Worm (Caenorhabditis elegans): ENCODE data around the gene casy-1.
A peak's percentile ranks its signal among the peaks of the same experiment; 100 is the strongest.

Gene casy-1

DNA sequence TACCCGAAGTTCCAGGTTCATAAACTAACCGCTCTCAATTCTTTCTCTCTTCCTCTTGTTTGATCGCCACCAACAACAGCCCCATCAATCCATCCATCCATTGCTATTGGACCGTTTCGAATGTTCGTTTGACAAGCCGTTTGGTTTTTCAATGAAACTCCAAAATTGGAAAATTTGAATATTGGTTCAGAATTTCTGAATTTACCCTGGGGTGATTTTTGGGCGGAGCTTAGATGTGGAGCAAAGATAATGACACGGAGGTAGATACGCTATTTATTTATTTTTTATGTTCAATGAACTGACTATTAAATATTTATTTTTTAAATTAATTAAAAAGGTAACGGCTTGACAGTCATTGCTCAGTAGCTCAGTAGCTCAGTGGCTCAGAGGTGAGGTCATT lies 12.2 kb downstream of the casy-1 start, which contains the start of gene B0034.2:
Gene B0034.2, minus strand, starts transcription at position 101 of the 400 bp plus-strand sequence.
- TF ChIP-seq snpc-4 (tag; optimal IDR thresholded peaks at IDR 0.05): no peak
- no peak for TF ChIP-seq Y55F3AM.14 (GFP tag; optimal IDR thresholded peaks at IDR 0.05)
- TF ChIP-seq sma-9 (GFP tag; optimal IDR thresholded peaks at IDR 0.05): no peak
- TF ChIP-seq sma-9 (tag; optimal IDR thresholded peaks at IDR 0.05): no peak
- no peak for TF ChIP-seq unc-55 (GFP tag; optimal IDR thresholded peaks at IDR 0.05)
- TF ChIP-seq nhr-25 (tag; optimal IDR thresholded peaks at IDR 0.05): no peak
- no peak for TF ChIP-seq ztf-4 (tag; optimal IDR thresholded peaks at IDR 0.05)

DNA sequence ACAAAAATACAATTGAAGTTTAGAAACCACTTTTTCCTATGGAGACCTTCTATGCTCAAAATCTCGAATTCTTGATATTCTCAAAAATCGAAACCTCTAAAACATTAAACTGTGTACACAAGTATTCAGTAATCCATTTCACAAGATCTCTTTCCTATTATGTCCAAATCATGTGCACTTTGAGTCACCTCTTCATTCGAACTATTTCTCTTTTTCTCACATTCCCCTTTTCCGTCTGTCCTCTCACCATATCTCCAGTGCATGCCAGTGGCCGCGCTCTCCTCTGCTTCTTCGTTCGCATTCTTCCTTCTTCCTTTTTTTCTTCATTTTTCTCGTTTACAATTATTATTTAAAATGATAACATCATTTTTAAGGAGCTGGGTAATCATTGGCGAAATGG lies 13.9 kb downstream of the casy-1 start, which contains the start of gene F28B12.1:
Gene F28B12.1, plus strand, starts transcription at position 335 of the 400 bp plus-strand sequence.
- TF ChIP-seq ama-1 (optimal IDR thresholded peaks at IDR 0.05) (no peak), alr-1 (tag; optimal IDR thresholded peaks at IDR 0.05) (no peak), lsy-2 (tag; optimal IDR thresholded peaks at IDR 0.05) (peak in 1 of 2 experiments; percentile 61), unc-55 (GFP tag; optimal IDR thresholded peaks at IDR 0.05) (peak; percentile 40), unc-39 (tag; optimal IDR thresholded peaks at IDR 0.05) (no peak), C34F6.9 (tag; optimal IDR thresholded peaks at IDR 0.05) (peak; percentile 75), ZK546.5 (tag; optimal IDR thresholded peaks at IDR 0.05) (no peak), aly-2 (tag; optimal IDR thresholded peaks at IDR 0.05) (no peak), nhr-129 (tag; optimal IDR thresholded peaks at IDR 0.05) (peak; percentile 43), ztf-1 (GFP tag; conservative IDR thresholded peaks at IDR 0.05) (no peak), fos-1 (tag; optimal IDR thresholded peaks at IDR 0.05) (peak; percentile 23), elt-3 (tag; optimal IDR thresholded peaks at IDR 0.05) (no peak)

DNA sequence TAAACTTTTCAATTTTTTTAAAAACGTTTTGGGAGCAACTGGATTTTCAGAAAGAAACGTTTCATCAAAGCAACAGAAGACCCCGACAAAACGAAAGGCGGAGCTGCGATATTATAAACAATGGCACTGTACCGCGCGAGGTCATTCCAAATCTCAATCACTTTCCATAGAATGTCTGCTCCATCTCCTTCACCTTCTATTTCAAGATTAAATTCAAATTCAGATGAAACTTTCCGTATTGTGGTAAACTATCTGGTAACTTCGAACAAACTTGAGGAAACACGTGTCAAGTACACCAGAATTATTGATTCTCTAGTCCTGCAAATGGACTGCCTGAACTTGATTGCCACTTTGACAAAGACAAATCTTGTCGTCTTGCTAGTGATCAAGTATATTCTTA lies 15.7 kb downstream of the casy-1 start, which contains the start of gene F28B12.6:
Gene F28B12.6, plus strand, starts transcription at position 49 of the 400 bp plus-strand sequence.
- TF ChIP-seq sma-3 (GFP tag; optimal IDR thresholded peaks at IDR 0.05): peak; percentile 10
- no peak for TF ChIP-seq mab-5 (tag; optimal IDR thresholded peaks at IDR 0.05)

DNA sequence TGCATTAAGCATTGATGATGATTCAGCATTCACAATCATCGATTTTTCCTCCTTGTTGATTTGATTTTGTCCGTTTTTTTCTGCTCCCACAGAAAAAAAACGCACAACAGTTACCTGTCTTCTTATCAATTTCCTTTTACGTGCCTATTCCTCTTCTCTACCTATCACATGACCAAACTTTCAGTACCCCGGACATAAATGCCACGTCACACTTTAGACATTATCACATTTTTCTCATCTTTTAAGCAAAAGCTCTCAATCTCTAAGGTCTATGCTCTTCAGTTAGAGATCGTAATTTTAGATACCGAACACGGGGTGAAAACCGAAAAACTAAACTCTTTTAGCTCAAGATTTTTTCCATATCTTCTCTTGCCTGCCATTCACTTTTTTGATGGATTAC lies 20.5 kb downstream of the casy-1 start:
- TF ChIP-seq crh-2 (tag; optimal IDR thresholded peaks at IDR 0.05): peak; percentile 97
- TF ChIP-seq sma-3 (GFP tag; optimal IDR thresholded peaks at IDR 0.05): peak; percentile 20
- no peak for TF ChIP-seq ztf-11 (tag; optimal IDR thresholded peaks at IDR 0.05)
- peak; percentile 61 for TF ChIP-seq sma-9 (GFP tag; optimal IDR thresholded peaks at IDR 0.05)
- TF ChIP-seq sma-9 (tag; optimal IDR thresholded peaks at IDR 0.05): no peak
- TF ChIP-seq gmeb-1 (tag; optimal IDR thresholded peaks at IDR 0.05): peak; percentile 48
- peak; percentile 69 for TF ChIP-seq fos-1 (tag; optimal IDR thresholded peaks at IDR 0.05)

DNA sequence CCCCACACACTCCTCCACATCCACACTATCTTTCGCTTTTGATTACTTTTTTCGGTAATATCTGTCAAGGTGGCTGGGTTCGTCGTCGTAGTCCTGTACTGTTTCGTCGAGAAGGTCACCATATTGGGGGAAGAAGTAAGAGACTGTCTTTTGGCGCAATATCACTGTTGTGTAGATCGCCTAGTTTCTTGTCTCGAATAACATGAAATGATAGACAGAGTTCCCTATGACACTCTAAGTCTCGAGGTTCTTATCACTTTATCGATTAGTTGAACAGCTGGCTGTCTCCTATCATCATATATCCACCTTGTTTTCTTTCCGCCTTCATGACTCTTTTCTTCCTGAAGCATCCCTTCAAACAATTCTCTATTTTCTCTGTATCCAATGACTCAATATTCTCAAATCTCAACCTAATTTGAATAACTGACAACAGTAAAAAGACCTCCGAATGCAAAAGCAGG lies 22.5 kb downstream of the casy-1 start:
- TF ChIP-seq ceh-16 (tag; optimal IDR thresholded peaks at IDR 0.05) (no peak), sma-9 (GFP tag; optimal IDR thresholded peaks at IDR 0.05) (peak; percentile 26), sma-9 (tag; optimal IDR thresholded peaks at IDR 0.05) (no peak), fos-1 (tag; optimal IDR thresholded peaks at IDR 0.05) (peak; percentile 34), sma-3 (GFP tag; optimal IDR thresholded peaks at IDR 0.05) (peak; percentile 42), nhr-129 (tag; optimal IDR thresholded peaks at IDR 0.05) (peak; percentile 62), mdl-1 (tag; optimal IDR thresholded peaks at IDR 0.05) (no peak), gmeb-1 (tag; optimal IDR thresholded peaks at IDR 0.05) (peak; percentile 8), ztf-4 (tag; optimal IDR thresholded peaks at IDR 0.05) (no peak), nhr-21 (tag; optimal IDR thresholded peaks at IDR 0.05) (peak; percentile 34)

DNA sequence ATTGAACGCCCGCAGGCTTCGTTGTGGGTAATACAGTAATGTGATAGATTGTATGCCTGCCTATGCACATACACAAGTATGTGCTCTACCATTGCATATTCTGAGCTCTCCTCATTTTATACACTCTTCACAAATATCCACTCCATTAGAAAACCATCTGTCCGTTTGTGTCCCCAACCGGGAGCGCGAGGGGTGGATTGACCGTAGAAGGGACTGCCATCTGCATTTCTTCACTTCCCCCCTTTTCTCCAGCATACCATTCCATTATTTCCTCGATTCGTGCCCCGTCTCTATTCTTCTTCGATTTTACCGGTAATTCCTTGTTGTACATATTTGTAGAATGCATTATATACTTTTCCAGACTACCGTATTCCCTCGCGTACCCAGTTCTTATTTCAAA lies 23.4 kb downstream of the casy-1 start:
- no peak for TF ChIP-seq egl-27 (tag; optimal IDR thresholded peaks at IDR 0.05)

DNA sequence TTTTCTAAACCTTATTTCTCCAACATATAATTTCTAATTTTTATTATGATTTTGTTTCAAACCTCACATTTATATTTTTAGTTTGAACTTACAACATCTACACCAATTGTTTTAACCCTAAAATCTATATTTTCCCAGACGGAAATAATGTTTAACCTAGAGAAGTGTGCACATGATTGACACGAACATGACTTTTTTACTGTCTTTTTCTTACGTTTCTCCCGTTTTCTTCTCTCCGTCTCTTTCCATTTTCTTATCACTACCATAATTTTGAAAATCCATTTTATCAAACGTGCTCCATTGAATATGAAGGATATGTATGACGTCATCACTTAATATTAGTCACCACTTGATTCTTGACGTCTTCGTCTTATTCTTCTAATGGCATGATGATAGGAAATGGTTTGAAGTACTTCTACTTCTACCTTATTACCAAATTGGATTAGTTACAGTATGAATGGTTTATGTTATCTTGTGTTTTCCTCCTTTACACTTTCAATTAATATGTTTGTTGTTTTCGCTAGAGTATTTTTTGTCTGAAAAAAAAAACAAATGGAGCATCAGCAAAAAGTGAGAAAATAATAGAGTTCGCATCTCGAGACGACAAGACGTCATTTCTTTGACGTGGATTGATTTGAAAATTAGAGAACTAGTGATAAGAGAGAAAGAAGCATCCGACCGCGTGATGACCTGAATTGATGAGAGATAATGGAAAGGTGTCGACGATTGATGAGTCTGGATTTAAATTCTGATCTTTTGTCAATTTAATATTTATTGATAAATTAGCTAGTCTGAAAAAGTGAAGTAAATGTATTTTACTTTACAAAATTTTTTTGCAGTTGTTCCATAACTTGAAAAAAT lies 24.3 kb downstream of the casy-1 start:
- TF ChIP-seq mab-5 (tag; optimal IDR thresholded peaks at IDR 0.05) (peak; percentile 21), crh-2 (tag; optimal IDR thresholded peaks at IDR 0.05) (peak; percentile 91), nhr-11 (tag; optimal IDR thresholded peaks at IDR 0.05) (no peak), unc-39 (tag; optimal IDR thresholded peaks at IDR 0.05) (no peak), unc-62 (GFP tag; optimal IDR thresholded peaks at IDR 0.05) (peak; percentile 12), dmd-4 (tag; optimal IDR thresholded peaks at IDR 0.05) (no peak), nhr-21 (tag; optimal IDR thresholded peaks at IDR 0.05) (peak; percentile 45), sma-9 (GFP tag; optimal IDR thresholded peaks at IDR 0.05) (peak; percentile 88), sma-9 (tag; optimal IDR thresholded peaks at IDR 0.05) (no peak), lsy-2 (tag; optimal IDR thresholded peaks at IDR 0.05) (peak in 1 of 2 experiments; percentile 66), nhr-129 (tag; optimal IDR thresholded peaks at IDR 0.05) (peak; percentile 61), fos-1 (tag; optimal IDR thresholded peaks at IDR 0.05) (peak; percentile 83), F13H6.1 (tag; optimal IDR thresholded peaks at IDR 0.05) (peak; percentile 61), C34F6.9 (tag; optimal IDR thresholded peaks at IDR 0.05) (peak; percentile 61), nhr-6 (tag; optimal IDR thresholded peaks at IDR 0.05) (peak; percentile 22), gmeb-1 (tag; optimal IDR thresholded peaks at IDR 0.05) (peak; percentile 44)
